Worm (Caenorhabditis elegans) whole organism, L4/young adult: ENCODE results near the gene mtr-4.
A peak's percentile ranks its signal among the peaks of the same experiment; 100 is the strongest.

ENCODE experiments used
- W03F9.2 ChIP-seq: fragments of 150-350 bp; optimal IDR thresholded peaks from 2 replicates; lab custom pipeline; 2014; ENCODE audit warnings: missing biosample characterization, missing genetic modification characterization
- dao-5 ChIP-seq: sonication (generic microtip); optimal IDR thresholded peaks from 2 replicates; lab custom pipeline; 2016; ENCODE audit warnings: missing genotype, missing genetic modification characterization, moderate library complexity, missing compliant biosample characterization
- him-1 ChIP-seq: sonication (generic microtip); optimal IDR thresholded peaks from 2 replicates; lab custom pipeline; 2016; ENCODE audit warnings: missing genotype, missing genetic modification reagents, missing genetic modification characterization, missing compliant biosample characterization

mtr-4 gene

DNA sequence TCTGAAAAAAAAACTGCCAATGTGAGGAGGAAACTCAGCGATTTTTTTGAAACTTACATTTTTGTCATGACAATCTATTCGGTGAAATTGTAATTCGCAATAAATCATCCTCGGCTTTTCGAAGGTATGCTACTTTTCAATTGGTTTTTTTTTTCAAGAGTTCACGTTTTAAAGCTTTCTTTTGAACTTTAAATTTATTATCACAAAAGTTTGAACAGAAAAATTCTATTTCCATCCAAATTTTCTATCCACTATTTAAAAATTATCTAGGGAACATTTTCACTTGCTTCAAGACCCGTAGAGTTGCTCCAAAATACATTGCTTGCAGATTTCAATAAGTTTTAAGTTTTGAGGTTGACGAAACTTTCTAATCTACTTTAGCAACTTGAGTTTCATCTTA is 21.1 kb downstream of the mtr-4 start, which contains the start of gene K07F5.6:
Gene K07F5.6, minus strand, starts transcription at position 101 of the 400 bp plus-strand sequence.
- TF ChIP-seq W03F9.2: no peak
- TF ChIP-seq dao-5 (tag; lab: Kevin White, UChicago): no peak
- TF ChIP-seq him-1 (tag; lab: Kevin White, UChicago): no peak

DNA sequence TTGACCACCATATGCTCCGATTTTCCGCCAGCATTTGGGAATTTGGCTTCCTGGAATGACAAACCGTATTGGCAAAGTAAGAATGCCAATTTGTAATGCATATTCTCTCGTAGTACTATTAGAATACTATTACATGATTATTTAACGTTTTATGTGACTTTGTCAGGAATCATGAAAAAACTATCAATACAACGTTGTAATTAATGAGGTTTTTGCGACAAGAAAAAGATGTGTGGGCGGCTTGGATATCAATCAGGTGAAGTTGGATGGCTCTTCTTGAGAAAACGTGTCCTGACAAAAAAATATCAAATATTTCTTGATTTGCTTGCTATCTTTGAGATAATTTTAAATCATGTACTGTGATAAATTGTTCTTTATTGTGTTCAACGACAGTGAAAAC is 22.6 kb downstream of the mtr-4 start, which contains the start of gene K07F5.7:
Gene K07F5.7, minus strand, starts transcription at position 101 of the 400 bp plus-strand sequence.
- TF ChIP-seq dao-5 (tag; lab: Kevin White, UChicago) (no peak), W03F9.2 (no peak), him-1 (tag; lab: Kevin White, UChicago) (no peak)

- TF ChIP-seq dao-5 (tag; lab: Kevin White, UChicago): no peak
- TF ChIP-seq W03F9.2: no peak
- TF ChIP-seq him-1 (tag; lab: Kevin White, UChicago): no peak
Measured at ce11 chrIV:9849624-9850023, 24.1 kb downstream of the mtr-4 start, which contains the start of gene K07F5.8. TSS of gene K07F5.8 (minus strand) at chrIV:9849724.

ce11 chrIV:9850931-9851330 is 25.4 kb downstream of the mtr-4 start, which contains the start of gene ssp-10:
TSS of gene ssp-10 (minus strand) at chrIV:9851031.
- TF ChIP-seq W03F9.2 (no peak), him-1 (tag; lab: Kevin White, UChicago) (no peak), dao-5 (tag; lab: Kevin White, UChicago) (no peak)

DNA sequence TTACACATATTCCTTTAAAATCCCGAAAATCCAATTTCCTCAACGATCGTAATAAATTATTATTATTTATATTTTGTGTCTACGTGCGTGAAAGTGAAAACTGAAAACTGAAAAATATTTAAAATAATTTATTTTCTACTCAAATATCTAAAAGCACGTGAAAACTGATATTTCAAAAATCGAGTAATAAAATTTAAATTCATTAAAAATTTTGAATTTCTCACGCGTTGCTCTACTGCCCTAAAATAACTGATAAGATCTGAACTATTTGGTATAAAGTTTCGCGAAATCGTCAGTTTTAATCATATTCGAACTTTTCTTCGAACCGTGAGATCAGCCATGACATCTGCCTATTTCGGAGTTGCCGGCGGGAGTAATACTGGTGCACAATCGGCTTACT is 26.8 kb downstream of the mtr-4 start, which contains the start of gene ssq-1:
Gene ssq-1, plus strand, starts transcription at position 301 of the 400 bp plus-strand sequence.
- TF ChIP-seq W03F9.2: no peak
- no peak for TF ChIP-seq dao-5 (tag; lab: Kevin White, UChicago)
- no peak for TF ChIP-seq him-1 (tag; lab: Kevin White, UChicago)

- TF ChIP-seq him-1 (tag; lab: Kevin White, UChicago) (no peak), W03F9.2 (no peak), dao-5 (tag; lab: Kevin White, UChicago) (no peak)
Measured at ce11 chrIV:9852818-9853466, 27.4 kb downstream of the mtr-4 start.

DNA sequence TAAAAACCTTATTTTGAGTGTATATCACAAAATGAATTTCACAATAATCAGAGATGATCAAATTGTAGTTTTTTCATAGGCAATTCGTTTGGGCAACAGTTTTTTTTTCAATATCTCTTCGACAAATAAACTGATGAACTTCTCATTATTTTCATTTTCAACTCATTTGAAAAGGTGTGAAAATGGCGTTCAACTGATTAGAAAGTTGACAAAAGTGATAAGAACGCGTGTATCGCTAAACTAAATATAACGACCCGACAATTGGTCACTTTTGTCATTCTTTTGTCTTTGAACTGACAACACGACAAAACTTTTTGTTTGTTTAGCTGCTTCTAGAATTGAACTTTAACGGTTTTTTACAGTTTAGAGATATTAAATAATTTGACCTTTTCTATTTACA is 29.5 kb downstream of the mtr-4 start:
- TF ChIP-seq dao-5 (tag; lab: Kevin White, UChicago): no peak
- no peak for TF ChIP-seq him-1 (tag; lab: Kevin White, UChicago)
- no peak for TF ChIP-seq W03F9.2

DNA sequence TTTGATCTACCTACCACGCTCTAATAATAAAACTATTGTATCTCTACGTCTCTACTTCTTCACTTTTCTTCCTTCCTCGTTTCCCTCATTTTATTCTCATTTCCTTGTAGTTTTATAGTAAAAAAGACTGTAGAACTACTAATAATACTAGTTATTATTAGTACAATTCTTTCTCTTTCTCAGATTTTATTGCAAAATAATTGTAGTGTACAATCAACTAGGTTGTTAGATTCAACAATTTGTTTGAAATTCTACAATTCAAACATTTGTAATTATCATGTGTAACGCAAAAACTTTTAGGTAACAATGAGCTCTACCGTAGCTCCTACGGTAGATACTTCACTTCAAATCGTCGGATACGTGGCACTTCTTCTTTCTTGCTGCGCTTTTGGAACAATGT is 30.2 kb downstream of the mtr-4 start, which contains the start of gene K07F5.12:
Gene K07F5.12, plus strand, starts transcription at position 301 of the 400 bp plus-strand sequence.
- TF ChIP-seq W03F9.2: no peak
- TF ChIP-seq him-1 (tag; lab: Kevin White, UChicago): no peak
- no peak for TF ChIP-seq dao-5 (tag; lab: Kevin White, UChicago)

DNA sequence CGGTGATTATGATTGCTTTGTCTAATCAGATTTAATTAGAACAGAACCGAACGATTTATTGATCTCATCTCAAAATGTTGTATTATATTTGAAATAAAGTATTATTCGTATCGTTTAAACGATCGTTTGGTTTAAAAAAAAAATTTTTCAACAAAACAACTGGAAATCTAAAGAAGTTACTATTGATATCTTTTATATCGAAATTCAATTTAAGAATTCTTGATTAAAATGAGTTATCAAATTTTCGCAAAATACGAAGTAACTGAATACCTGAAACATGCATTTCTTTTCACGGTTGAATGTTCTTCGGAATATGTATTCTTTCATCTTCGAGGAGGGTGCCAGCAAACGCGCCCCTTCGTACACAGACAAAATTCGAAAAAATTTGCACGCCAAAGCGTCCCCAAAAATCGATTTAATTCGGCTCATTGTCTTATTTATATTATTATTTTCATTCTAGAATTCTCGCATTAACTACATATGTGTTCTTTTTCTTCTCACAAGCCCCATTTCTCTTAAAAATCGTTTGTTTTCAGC is 32.5 kb downstream of the mtr-4 start, which contains the start of gene npp-1:
Gene npp-1, plus strand, starts transcription at position 537 of the 537 bp plus-strand sequence.
- TF ChIP-seq dao-5 (tag; lab: Kevin White, UChicago): no peak
- no peak for TF ChIP-seq him-1 (tag; lab: Kevin White, UChicago)
- TF ChIP-seq W03F9.2: peak; percentile 75

- TF ChIP-seq dao-5 (tag; lab: Kevin White, UChicago) (no peak), W03F9.2 (no peak), him-1 (tag; lab: Kevin White, UChicago) (no peak)
Measured at ce11 chrIV:9858970-9859369, 33.5 kb downstream of the mtr-4 start.

DNA sequence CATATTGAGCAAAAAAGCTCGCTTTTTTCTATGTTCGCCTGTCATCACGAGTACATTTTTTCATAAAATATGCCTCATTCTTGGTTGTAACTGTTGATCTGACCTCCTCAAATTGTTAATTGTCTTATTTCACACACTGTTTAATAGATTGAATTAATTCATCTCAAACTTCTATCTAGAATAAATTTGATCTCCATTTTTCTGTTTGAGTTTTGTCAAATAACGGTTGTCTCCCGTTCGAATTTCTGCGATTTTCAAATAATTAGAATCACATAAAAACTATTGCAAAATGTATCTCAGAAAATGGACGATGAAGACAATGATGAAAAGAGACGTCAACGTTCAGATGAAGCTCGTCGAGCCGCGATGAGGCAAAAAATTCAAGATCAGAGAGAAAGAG is 36.4 kb downstream of the mtr-4 start, which contains the start of gene K07F5.14:
Gene K07F5.14, plus strand, starts transcription at position 301 of the 400 bp plus-strand sequence.
- TF ChIP-seq W03F9.2 (no peak), him-1 (tag; lab: Kevin White, UChicago) (no peak), dao-5 (tag; lab: Kevin White, UChicago) (no peak)

- TF ChIP-seq him-1 (tag; lab: Kevin White, UChicago) (no peak), W03F9.2 (no peak), dao-5 (tag; lab: Kevin White, UChicago) (no peak)
Measured at ce11 chrIV:9863817-9864216, 38.3 kb downstream of the mtr-4 start, which contains the start of gene K07F5.16. TSS of gene K07F5.16 (plus strand) at chrIV:9864117.

DNA sequence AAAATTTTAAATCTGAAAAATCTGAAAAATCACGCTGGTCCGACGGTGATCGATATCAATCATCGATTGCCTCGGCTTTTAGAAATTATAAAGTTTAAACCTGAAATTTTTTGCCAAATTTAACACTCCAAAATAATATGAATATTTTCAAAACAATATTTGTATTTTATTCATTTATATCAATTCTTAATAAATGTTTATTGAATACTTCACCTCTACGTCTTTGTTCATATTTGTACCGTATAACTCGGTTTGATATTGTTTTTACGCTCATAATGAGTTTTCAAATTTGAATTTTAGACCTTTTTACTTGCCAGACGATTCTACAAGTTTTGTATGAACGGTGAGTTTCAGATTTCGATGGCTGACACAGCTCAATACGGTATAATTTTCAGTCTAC is 39.3 kb downstream of the mtr-4 start, which contains the start of the genes K07F5.15 and K07F5.22:
Gene K07F5.15, plus strand, starts transcription at position 301 of the 400 bp plus-strand sequence.
Gene K07F5.22, plus strand, starts transcription at position 301 of the 400 bp plus-strand sequence.
- TF ChIP-seq him-1 (tag; lab: Kevin White, UChicago): no peak
- no peak for TF ChIP-seq W03F9.2
- no peak for TF ChIP-seq dao-5 (tag; lab: Kevin White, UChicago)

ce11 chrIV:9866865-9867264 is 41.4 kb downstream of the mtr-4 start:
- TF ChIP-seq him-1 (tag; lab: Kevin White, UChicago) (no peak), dao-5 (tag; lab: Kevin White, UChicago) (no peak), W03F9.2 (no peak)
